Worm (Caenorhabditis elegans): Measurements from ENCODE around the gene Y62H9A.16.

DNA sequence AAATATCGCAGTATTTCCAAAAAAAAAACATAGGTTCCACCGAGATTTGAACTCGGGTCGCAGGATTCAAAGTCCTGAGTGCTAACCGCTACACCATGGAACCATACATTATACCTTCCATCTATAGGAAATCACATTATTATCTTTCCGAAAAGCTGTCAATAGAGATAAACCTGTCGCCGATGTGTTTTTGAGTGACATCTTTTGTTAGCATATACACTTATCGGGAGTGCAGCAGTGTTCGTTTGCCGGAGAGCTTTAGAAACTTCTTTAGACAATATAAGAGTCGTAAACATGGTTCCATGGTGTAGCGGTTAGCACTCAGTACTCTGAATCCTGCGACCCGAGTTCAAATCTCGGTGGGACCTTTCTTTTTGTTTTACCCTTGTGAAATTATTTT is 45.9 kb upstream of the Y62H9A.16 start:
- TF ChIP-seq nhr-25 (tag; optimal IDR thresholded peaks at IDR 0.05) (no peak), sea-2 (GFP tag; optimal IDR thresholded peaks at IDR 0.05) (no peak), pha-4 (tag; optimal IDR thresholded peaks at IDR 0.05) (no peak), ceh-9 (tag; optimal IDR thresholded peaks at IDR 0.05) (no peak), ztf-4 (tag; optimal IDR thresholded peaks at IDR 0.05) (no peak), snpc-4 (tag; optimal IDR thresholded peaks at IDR 0.05) (no peak), nhr-11 (tag; optimal IDR thresholded peaks at IDR 0.05) (no peak), mdl-1 (tag; optimal IDR thresholded peaks at IDR 0.05) (no peak), unc-62 (GFP tag; optimal IDR thresholded peaks at IDR 0.05) (no peak), unc-39 (tag; optimal IDR thresholded peaks at IDR 0.05) (no peak), ztf-11 (tag; optimal IDR thresholded peaks at IDR 0.05) (no peak), jun-1 (tag; optimal IDR thresholded peaks at IDR 0.05) (no peak), nhr-77 (tag; optimal IDR thresholded peaks at IDR 0.05) (no peak), ceh-82 (tag; optimal IDR thresholded peaks at IDR 0.05) (no peak)

Data from whole organism, L3 larva.